Fruit fly (Drosophila melanogaster) whole organism, pupa: ENCODE data around the gene PIG-U.

ENCODE experiments used
- CG10348 ChIP-seq: fragments of 200-800 bp; sonication (Bioruptor generic); IDR thresholded peaks from 2 replicates; pipeline ENCODE4 v1.3.6; 2022; ENCODE audit warnings: missing biosample characterization, missing genetic modification characterization
- CG12605 ChIP-seq: fragments of 200-800 bp; sonication (Bioruptor generic); IDR thresholded peaks from 2 replicates; pipeline ENCODE4 v1.3.6; 2022; ENCODE audit warnings: missing biosample characterization, missing genetic modification characterization
- CG15710 ChIP-seq: fragments of 200-800 bp; sonication (Bioruptor generic); optimal IDR thresholded peaks from 2 replicates; lab custom pipeline; 2018; ENCODE audit warnings: missing biosample characterization, mild to moderate bottlenecking, missing genetic modification characterization, moderate library complexity
- CG17806 ChIP-seq: fragments of 200-800 bp; sonication (Bioruptor generic); optimal IDR thresholded peaks from 2 replicates; lab custom pipeline; 2018; ENCODE audit warnings: missing biosample characterization, mild to moderate bottlenecking, missing genetic modification characterization, moderate library complexity
- CG32121 ChIP-seq: fragments of 200-800 bp; sonication (Bioruptor generic); IDR thresholded peaks from 2 replicates; pipeline ENCODE4 v1.3.6; 2022; ENCODE audit warnings: missing biosample characterization, missing genetic modification characterization
- CG34367 ChIP-seq: fragments of 200-800 bp; sonication (Bioruptor generic); optimal IDR thresholded peaks from 2 replicates; lab custom pipeline; 2018; ENCODE audit warnings: missing biosample characterization, mild to moderate bottlenecking, missing genetic modification characterization
- CG8159 ChIP-seq: fragments of 200-800 bp; sonication (Bioruptor generic); optimal IDR thresholded peaks from 3 replicates; lab custom pipeline; 2018; ENCODE audit warnings: missing biosample characterization, mild to moderate bottlenecking, missing genetic modification characterization, moderate library complexity
- CG8301 ChIP-seq: fragments of 200-800 bp; sonication (Bioruptor generic); optimal IDR thresholded peaks from 2 replicates; lab custom pipeline; 2018; ENCODE audit warnings: missing biosample characterization, mild to moderate bottlenecking, missing genetic modification characterization
- D1 ChIP-seq: fragments of 200-800 bp; sonication (Bioruptor generic); optimal IDR thresholded peaks from 2 replicates; lab custom pipeline; 2018; ENCODE audit warnings: missing biosample characterization, mild to moderate bottlenecking, missing genetic modification characterization, moderate library complexity
- Snoo ChIP-seq: fragments of 200-800 bp; sonication (Bioruptor generic); optimal IDR thresholded peaks from 3 replicates; lab custom pipeline; 2017; ENCODE audit warnings: missing biosample characterization, mild to moderate bottlenecking, missing genetic modification characterization, inconsistent platforms
- fd96Ca ChIP-seq: fragments of 200-800 bp; sonication (Bioruptor generic); IDR thresholded peaks from 3 replicates; pipeline ENCODE4 v1.3.6; 2022; ENCODE audit warnings: missing biosample characterization, missing genetic modification characterization
- gl ChIP-seq: fragments of 200-800 bp; sonication (Bioruptor generic); optimal IDR thresholded peaks from 2 replicates; lab custom pipeline; 2018; ENCODE audit warnings: missing biosample characterization, mild to moderate bottlenecking, missing genetic modification characterization

DNA sequence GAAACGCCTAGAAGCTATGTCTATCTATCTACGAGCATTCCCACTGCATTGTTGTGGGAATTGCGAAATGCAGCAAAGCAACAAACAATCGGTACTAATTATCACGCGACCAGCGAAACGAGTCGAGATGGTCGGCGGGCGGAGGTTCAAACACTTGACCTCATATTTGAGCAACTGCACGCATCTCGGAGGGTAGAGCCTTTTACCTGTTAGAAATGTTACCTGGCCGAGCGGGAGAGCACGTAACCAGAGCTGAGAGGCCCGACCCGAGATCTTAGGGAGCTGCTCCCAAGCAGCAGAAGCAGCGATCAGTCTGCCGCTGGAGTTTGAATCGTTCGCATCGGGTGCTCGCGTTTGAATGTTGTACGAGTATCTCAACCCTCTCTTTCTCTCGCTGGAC is 36.5 kb upstream of the PIG-U start:
- no peak for TF ChIP-seq fd96Ca (GFP tag; lab: Robert Waterston, UW)
- TF ChIP-seq CG8159 (tag; lab: Kevin White, UChicago): no peak
- TF ChIP-seq CG34367 (tag; lab: Kevin White, UChicago): no peak
- TF ChIP-seq D1 (tag; lab: Kevin White, UChicago): no peak
- TF ChIP-seq CG15710 (tag; lab: Kevin White, UChicago): no peak
- no peak for TF ChIP-seq Snoo (tag; lab: Kevin White, UChicago)
- no peak for TF ChIP-seq CG8301 (tag; lab: Kevin White, UChicago)
- TF ChIP-seq CG12605 (GFP tag; lab: Robert Waterston, UW): no peak
- no peak for TF ChIP-seq CG17806 (tag; lab: Kevin White, UChicago)
- no peak for TF ChIP-seq CG10348 (GFP tag; lab: Robert Waterston, UW)
- TF ChIP-seq gl (tag; lab: Kevin White, UChicago): no peak
- TF ChIP-seq CG32121 (GFP tag; lab: Robert Waterston, UW): no peak
